Fruit fly (Drosophila melanogaster) whole organism, embryonic: ENCODE data around the gene mRpL12.

Experiments
- Awh ChIP-seq: fragments of 200-800 bp; sonication (Bioruptor generic); IDR thresholded peaks from 2 replicates; pipeline ENCODE4, ENCODE4 v1.3.6; 2022; ENCODE audit warnings: missing biosample characterization, missing genetic modification characterization
- BEAF-32 ChIP-seq: fragments of 200-800 bp; sonication (Bioruptor generic); optimal IDR thresholded peaks from 3 replicates; lab custom pipeline; 2017; ENCODE audit warnings: missing biosample characterization, missing genetic modification characterization, mild to moderate bottlenecking, moderate library complexity, missing genetic modification reagents
- Bteb2 ChIP-seq: fragments of 200-800 bp; sonication (Bioruptor generic); optimal IDR thresholded peaks from 2 replicates; lab custom pipeline; 2016; ENCODE audit warnings: missing biosample characterization, missing genetic modification characterization
- CG11695 ChIP-seq: fragments of 200-800 bp; sonication (Bioruptor generic); IDR thresholded peaks from 3 replicates; pipeline ENCODE4 v1.3.6; 2022; ENCODE audit warnings: missing biosample characterization, missing genetic modification characterization
- CG12104 ChIP-seq: fragments of 200-800 bp; sonication (Bioruptor generic); optimal IDR thresholded peaks from 3 replicates; lab custom pipeline; 2016; ENCODE audit warnings: missing biosample characterization, missing genetic modification characterization
- CG12219 ChIP-seq: fragments of 200-800 bp; sonication (Bioruptor generic); optimal IDR thresholded peaks from 3 replicates; lab custom pipeline; 2018; ENCODE audit warnings: missing biosample characterization, mild to moderate bottlenecking, missing genetic modification characterization
- CG15011 ChIP-seq: fragments of 200-800 bp; sonication (Bioruptor generic); optimal IDR thresholded peaks from 3 replicates; lab custom pipeline; 2018; ENCODE audit warnings: missing biosample characterization, mild to moderate bottlenecking, missing genetic modification characterization
- CG1602 ChIP-seq: fragments of 200-800 bp; sonication (Bioruptor generic); optimal IDR thresholded peaks from 3 replicates; lab custom pipeline; 2016; ENCODE audit warnings: missing biosample characterization, missing genetic modification characterization
- CG16863 ChIP-seq: fragments of 200-800 bp; sonication (Bioruptor generic); optimal IDR thresholded peaks from 3 replicates; lab custom pipeline; 2016; ENCODE audit warnings: missing biosample characterization, missing genetic modification characterization
- CG17912 ChIP-seq: fragments of 200-800 bp; sonication (Bioruptor generic); optimal IDR thresholded peaks from 2 replicates; lab custom pipeline; 2018; ENCODE audit warnings: missing biosample characterization, mild to moderate bottlenecking, missing genetic modification characterization
- CG1792 ChIP-seq: fragments of 200-800 bp; sonication (Bioruptor generic); optimal IDR thresholded peaks from 2 replicates; lab custom pipeline; 2016; ENCODE audit warnings: missing biosample characterization, missing genetic modification characterization
- CG2116 ChIP-seq: fragments of 200-800 bp; sonication (Bioruptor generic); optimal IDR thresholded peaks from 3 replicates; lab custom pipeline; 2018; ENCODE audit warnings: missing biosample characterization, mild to moderate bottlenecking, missing genetic modification characterization
- CG2678 ChIP-seq: fragments of 200-800 bp; sonication (Bioruptor generic); optimal IDR thresholded peaks from 3 replicates; lab custom pipeline; 2019; ENCODE audit warnings: missing biosample characterization, mild to moderate bottlenecking, missing genetic modification characterization, moderate library complexity
- CG3163 ChIP-seq: fragments of 200-800 bp; sonication (Bioruptor generic); optimal IDR thresholded peaks from 3 replicates; lab custom pipeline; 2016; ENCODE audit warnings: missing biosample characterization, missing genetic modification characterization
- CG4707 ChIP-seq: fragments of 200-800 bp; sonication (Bioruptor generic); optimal IDR thresholded peaks from 2 replicates; lab custom pipeline; 2018; ENCODE audit warnings: missing biosample characterization, mild to moderate bottlenecking, missing genetic modification characterization, moderate library complexity
- CG4854 ChIP-seq: fragments of 200-800 bp; sonication (Bioruptor generic); optimal IDR thresholded peaks from 2 replicates; lab custom pipeline; 2016; ENCODE audit warnings: missing biosample characterization, missing genetic modification characterization, inconsistent platforms
- CG6254 ChIP-seq: fragments of 200-800 bp; sonication (Bioruptor generic); optimal IDR thresholded peaks from 3 replicates; lab custom pipeline; 2017; ENCODE audit warnings: mild to moderate bottlenecking, missing biosample characterization, missing genetic modification reagents, missing genetic modification characterization
- CG6654 ChIP-seq: fragments of 200-800 bp; sonication (Bioruptor generic); optimal IDR thresholded peaks from 2 replicates; lab custom pipeline; 2017; ENCODE audit warnings: missing biosample characterization, mild to moderate bottlenecking, missing genetic modification characterization
- CG6689 ChIP-seq: fragments of 200-800 bp; sonication (Bioruptor generic); IDR thresholded peaks from 2 replicates; pipeline ENCODE4 v1.3.6; 2022; ENCODE audit warnings: missing biosample characterization, missing genetic modification characterization
- CG6813 ChIP-seq: fragments of 200-800 bp; sonication (Bioruptor generic); optimal IDR thresholded peaks from 2 replicates; lab custom pipeline; 2017; ENCODE audit warnings: missing biosample characterization, missing genetic modification characterization, mild to moderate bottlenecking, moderate library complexity, missing genetic modification reagents
- CG6854 ChIP-seq: fragments of 200-800 bp; sonication (Bioruptor generic); optimal IDR thresholded peaks from 3 replicates; lab custom pipeline; 2017; ENCODE audit warnings: missing biosample characterization, mild to moderate bottlenecking, missing genetic modification characterization
- CG8290 ChIP-seq, 3 experiments: fragments of 200-800 bp; sonication (Bioruptor generic); optimal IDR thresholded peaks; 2 replicates each; lab custom pipeline; 2016 to 2019; ENCODE audit warnings: missing biosample characterization in 3 of 3, missing genetic modification characterization in 3 of 3, mild to moderate bottlenecking in 2 of 3, moderate library complexity in 1 of 3
- CG8765 ChIP-seq: fragments of 200-800 bp; sonication (Bioruptor generic); IDR thresholded peaks from 2 replicates; pipeline ENCODE4 v1.3.6; 2022; ENCODE audit warnings: missing biosample characterization, missing genetic modification characterization
- CG9876 ChIP-seq: fragments of 200-800 bp; sonication (Bioruptor generic); optimal IDR thresholded peaks from 2 replicates; lab custom pipeline; 2016; ENCODE audit warnings: missing biosample characterization, missing genetic modification characterization
- CTCF ChIP-seq: fragments of 200-800 bp; sonication (Bioruptor generic); optimal IDR thresholded peaks from 2 replicates; lab custom pipeline; 2017; ENCODE audit warnings: missing biosample characterization, mild to moderate bottlenecking, missing genetic modification characterization, moderate library complexity
- Deaf1 ChIP-seq: fragments of 200-800 bp; optimal IDR thresholded peaks from 3 replicates; lab custom pipeline; 2019; ENCODE audit warnings: missing biosample characterization, mild to moderate bottlenecking, missing genetic modification characterization, moderate library complexity
- Dfd ChIP-seq, 2 experiments: fragments of >200 bp; optimal IDR thresholded peaks; 2 replicates each; lab custom pipeline; 2017; ENCODE audit warnings: missing biosample characterization in 2 of 2, missing genetic modification characterization in 2 of 2
- Drgx ChIP-seq: fragments of 200-800 bp; sonication (Bioruptor generic); IDR thresholded peaks from 2 replicates; pipeline ENCODE4 v1.3.6; 2022; ENCODE audit warnings: missing biosample characterization, missing genetic modification characterization
- Ets65A ChIP-seq: fragments of 200-800 bp; sonication (Bioruptor generic); peaks from one replicate; lab custom pipeline; 2016; ENCODE audit warnings: missing biosample characterization, missing genetic modification characterization
- HLH54F ChIP-seq: fragments of 200-800 bp; sonication (Bioruptor generic); optimal IDR thresholded peaks from 3 replicates; lab custom pipeline; 2016; ENCODE audit warnings: missing biosample characterization, missing genetic modification characterization
- HLHmδ ChIP-seq: fragments of 200-800 bp; sonication (Bioruptor generic); optimal IDR thresholded peaks from 2 replicates; lab custom pipeline; 2018; ENCODE audit warnings: missing biosample characterization, mild to moderate bottlenecking, missing genetic modification characterization, moderate library complexity
- Hey ChIP-seq: fragments of 200-800 bp; sonication (Bioruptor generic); optimal IDR thresholded peaks from 3 replicates; lab custom pipeline; 2018; ENCODE audit warnings: missing biosample characterization, mild to moderate bottlenecking, missing genetic modification characterization
- Hsf ChIP-seq: fragments of 200-800 bp; sonication (Bioruptor generic); optimal IDR thresholded peaks from 3 replicates; lab custom pipeline; 2016; ENCODE audit warnings: missing biosample characterization, missing genetic modification characterization
- Mrtf ChIP-seq: fragments of 200-800 bp; sonication (Bioruptor generic); IDR thresholded peaks from 3 replicates; pipeline ENCODE4 v1.3.6; 2022; ENCODE audit warnings: missing biosample characterization, missing genetic modification characterization
- Myb ChIP-seq: fragments of 200-800 bp; sonication (Bioruptor generic); optimal IDR thresholded peaks from 2 replicates; lab custom pipeline; 2016; ENCODE audit warnings: missing biosample characterization, missing genetic modification characterization
- NK7.1 ChIP-seq: fragments of 200-800 bp; sonication (Bioruptor generic); optimal IDR thresholded peaks from 3 replicates; lab custom pipeline; 2016; ENCODE audit warnings: missing biosample characterization, missing genetic modification characterization
- Ptx1 ChIP-seq: fragments of 200-800 bp; sonication (Bioruptor generic); IDR thresholded peaks from 2 replicates; pipeline ENCODE4 v1.3.6; 2022; ENCODE audit warnings: missing biosample characterization, missing genetic modification characterization
- bsh ChIP-seq, 2 experiments: fragments of 200-800 bp; sonication (Bioruptor generic); optimal IDR thresholded peaks; 2 replicates each; lab custom pipeline; 2017 to 2018; ENCODE audit warnings: mild to moderate bottlenecking in 2 of 2, missing biosample characterization in 2 of 2, missing genetic modification characterization in 2 of 2, moderate library complexity in 1 of 2
- chif ChIP-seq, 2 experiments: fragments of 200-800 bp; sonication (Bioruptor generic); optimal IDR thresholded peaks; 3 replicates each; lab custom pipeline; 2016; ENCODE audit warnings: missing biosample characterization in 2 of 2, missing genetic modification characterization in 2 of 2
- dan ChIP-seq: fragments of 200-800 bp; sonication (Bioruptor generic); IDR thresholded peaks from 2 replicates; pipeline ENCODE4 v1.3.6; 2022; ENCODE audit warnings: missing biosample characterization, missing genetic modification characterization
- ftz-f1 ChIP-seq: fragments of 200-800 bp; sonication (Bioruptor generic); optimal IDR thresholded peaks from 2 replicates; lab custom pipeline; 2016; ENCODE audit warnings: missing biosample characterization, missing genetic modification characterization
- gro ChIP-seq: fragments of 200-800 bp; sonication (Bioruptor generic); optimal IDR thresholded peaks from 2 replicates; lab custom pipeline; 2016; ENCODE audit warnings: missing biosample characterization, missing genetic modification characterization
- h ChIP-seq: fragments of >200 bp; optimal IDR thresholded peaks from 2 replicates; lab custom pipeline; 2017
- pb ChIP-seq: fragments of 200-800 bp; sonication (Bioruptor generic); optimal IDR thresholded peaks from 3 replicates; lab custom pipeline; 2016; ENCODE audit warnings: missing biosample characterization, missing genetic modification characterization
- sens-2 ChIP-seq: fragments of 200-800 bp; sonication (Bioruptor generic); IDR thresholded peaks from 2 replicates; pipeline ENCODE4 v1.3.6; 2022; ENCODE audit warnings: missing biosample characterization, missing genetic modification characterization
- sisA ChIP-seq: fragments of 200-800 bp; sonication (Bioruptor generic); IDR thresholded peaks from 2 replicates; pipeline ENCODE4 v1.3.6; 2022; ENCODE audit warnings: missing biosample characterization, missing genetic modification characterization
- stc ChIP-seq: fragments of 200-800 bp; sonication (Bioruptor generic); IDR thresholded peaks from 2 replicates; pipeline ENCODE4 v1.3.6; 2022; ENCODE audit warnings: missing biosample characterization, missing genetic modification characterization
- sug ChIP-seq: fragments of 200-800 bp; optimal IDR thresholded peaks from 2 replicates; lab custom pipeline; 2019; ENCODE audit warnings: missing biosample characterization, mild to moderate bottlenecking, missing genetic modification characterization, moderate library complexity
- tup ChIP-seq: fragments of 200-800 bp; sonication (Bioruptor generic); optimal IDR thresholded peaks from 2 replicates; lab custom pipeline; 2016; ENCODE audit warnings: missing biosample characterization, mild to moderate bottlenecking, missing genetic modification characterization, moderate library complexity
- unc-4 ChIP-seq: fragments of 200-800 bp; sonication (Bioruptor generic); IDR thresholded peaks from 2 replicates; pipeline ENCODE4 v1.3.6; 2022; ENCODE audit warnings: missing biosample characterization, missing genetic modification characterization; ENCODE audit not compliant: partially characterized antibody
- wor ChIP-seq: fragments of 200-800 bp; sonication (Bioruptor generic); IDR thresholded peaks from 2 replicates; pipeline ENCODE4 v1.3.6; 2022; ENCODE audit warnings: missing biosample characterization, missing genetic modification characterization
- z ChIP-seq: fragments of 200-800 bp; sonication (Bioruptor generic); IDR thresholded peaks from 3 replicates; pipeline ENCODE4 v1.3.6; 2022; ENCODE audit warnings: missing biosample characterization, missing genetic modification characterization

The mRpL12 gene

DNA sequence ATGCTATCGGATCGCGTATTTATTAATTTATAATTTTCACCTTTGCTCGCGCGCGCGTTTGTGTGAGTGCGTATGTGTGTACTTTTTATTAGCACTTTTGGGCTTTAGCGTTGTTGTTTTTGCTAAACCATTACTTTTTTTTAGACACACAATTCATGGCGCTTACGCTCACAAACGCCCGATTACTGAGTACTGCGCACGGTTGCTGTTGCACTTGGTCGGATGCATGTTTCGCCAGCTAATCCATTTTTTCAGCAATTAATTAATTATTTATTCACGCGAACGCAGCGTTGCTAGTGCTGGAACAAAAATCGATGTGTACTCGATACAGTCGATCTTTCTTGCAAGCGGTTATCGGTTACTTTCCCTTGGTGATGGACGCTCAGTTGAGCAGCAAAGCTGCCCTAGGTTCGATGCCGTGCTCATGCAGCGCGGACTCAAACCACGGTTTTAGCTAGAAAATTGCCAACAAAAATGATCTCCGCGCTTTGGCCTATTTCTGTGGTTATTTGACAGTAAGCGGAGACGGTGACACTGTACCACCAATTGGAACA, 41.2 kb downstream of the mRpL12 start, which contains the start of the genes smg and CG5087 (continued):
- TF ChIP-seq CG2678 (tag; lab: Kevin White, UChicago) = no peak
- no peak for TF ChIP-seq CG6654 (GFP tag; lab: Kevin White, UChicago)
- no peak for TF ChIP-seq CG8765
- TF ChIP-seq Hsf (GFP tag; lab: Kevin White, UChicago) = peak; percentile 19
- peak; percentile 40 for TF ChIP-seq CG16863 (GFP tag; lab: Kevin White, UChicago)
- peak; percentile 50 for TF ChIP-seq sug (tag; lab: Kevin White, UChicago)
- no peak for TF ChIP-seq z (GFP tag; lab: Robert Waterston, UW)
- TF ChIP-seq CG1792 (GFP tag; lab: Kevin White, UChicago) = peak; percentile 9
- TF ChIP-seq Awh = no peak
- TF ChIP-seq HLHmδ (GFP tag; lab: Kevin White, UChicago) = no peak
- no peak for TF ChIP-seq CG6689 (GFP tag; lab: Robert Waterston, UW)
- TF ChIP-seq Hey (tag; lab: Kevin White, UChicago) = no peak
- TF ChIP-seq sisA (GFP tag; lab: Robert Waterston, UW) = 0 out of 2 replicates have a peak, but pooled peaks have one; percentile 23
- no peak for TF ChIP-seq CG15011
- no peak for TF ChIP-seq dan (GFP tag; lab: Robert Waterston, UW)
- TF ChIP-seq CG3163 (GFP tag; lab: Kevin White, UChicago) = peak; percentile 55
- peak; percentile 2 to 57 for TF ChIP-seq chif (GFP tag; optimal IDR thresholded peaks at IDR 0.05; lab: Kevin White, UChicago)
- TF ChIP-seq CG9876 = peak; percentile 46
- TF ChIP-seq CG4707 (GFP tag; lab: Kevin White, UChicago) = no peak
- no peak for TF ChIP-seq tup (GFP tag; lab: Kevin White, UChicago)
- no peak for TF ChIP-seq CG11695 (GFP tag; lab: Robert Waterston, UW)
- TF ChIP-seq h (lab: Kevin White, UChicago) = no peak
- peak; percentile 35 for TF ChIP-seq CG12104
- peak; percentile 76 for TF ChIP-seq BEAF-32 (GFP tag; lab: Kevin White, UChicago)
- TF ChIP-seq gro (GFP tag; lab: Kevin White, UChicago) = peak; percentile 66
- no peak for TF ChIP-seq sens-2 (GFP tag; lab: Robert Waterston, UW)
- peak; percentile 61 for TF ChIP-seq HLH54F
- no peak for TF ChIP-seq bsh (GFP tag; optimal IDR thresholded peaks at IDR 0.05; lab: Kevin White, UChicago)
- no peak for TF ChIP-seq CG6813 (GFP tag; lab: Kevin White, UChicago)
- peak; percentile 49 for TF ChIP-seq Myb (GFP tag; lab: Kevin White, UChicago)
- TF ChIP-seq Mrtf (GFP tag; lab: Robert Waterston, UW) = no peak
- peak; percentile 93 for TF ChIP-seq Ets65A (GFP tag; lab: Kevin White, UChicago)
- TF ChIP-seq CG2116 = peak; percentile 97
- TF ChIP-seq pb (GFP tag; lab: Kevin White, UChicago) = no peak
- TF ChIP-seq Ptx1 (GFP tag; lab: Robert Waterston, UW) = no peak
- peak; percentile 6; the same call in 1 of the 2 replicates for TF ChIP-seq Drgx (GFP tag; lab: Robert Waterston, UW)
- peak; percentile 16 for TF ChIP-seq Bteb2 (GFP tag; lab: Kevin White, UChicago)
- TF ChIP-seq Dfd (GFP tag; optimal IDR thresholded peaks at IDR 0.05; lab: Kevin White, UChicago) = no peak
- TF ChIP-seq CG4854 (GFP tag; lab: Kevin White, UChicago) = no peak
- TF ChIP-seq wor (GFP tag; lab: Robert Waterston, UW) = no peak
- TF ChIP-seq stc (GFP tag; lab: Robert Waterston, UW) = no peak
- TF ChIP-seq ftz-f1 (GFP tag; lab: Kevin White, UChicago) = peak; percentile 77
- peak; percentile 30 for TF ChIP-seq CG8290 (GFP tag; optimal IDR thresholded peaks at IDR 0.05; lab: Kevin White, UChicago)
- no peak for TF ChIP-seq CG8290 (tag; optimal IDR thresholded peaks at IDR 0.05; lab: Kevin White, UChicago)
- TF ChIP-seq CG17912 (GFP tag; lab: Kevin White, UChicago) = peak; percentile 58
- TF ChIP-seq CG12219 (GFP tag; lab: Kevin White, UChicago) = no peak
- TF ChIP-seq CG1602 (GFP tag; lab: Kevin White, UChicago) = no peak
- TF ChIP-seq NK7.1 (GFP tag; lab: Kevin White, UChicago) = no peak
- peak; percentile 71 for TF ChIP-seq CTCF (GFP tag; lab: Kevin White, UChicago)
- TF ChIP-seq unc-4 (GFP tag; lab: Robert Waterston, UW) = peak; percentile 67
- peak; percentile 40 for TF ChIP-seq CG6854
- TF ChIP-seq Deaf1 (tag; lab: Kevin White, UChicago) = peak; percentile 10
- no peak for TF ChIP-seq CG6254 (GFP tag; lab: Kevin White, UChicago)
